Worm (Caenorhabditis elegans) whole organism, L1 larva: ENCODE measurements around the gene Y38C1BA.4.

ENCODE experiments used
- C34B4.2 ChIP-seq: sonication (generic microtip); optimal IDR thresholded peaks from 2 replicates; lab custom pipeline; 2017; ENCODE audit warnings: mild to moderate bottlenecking, missing genetic modification characterization, missing compliant biosample characterization
- fkh-4 ChIP-seq: sonication (generic microtip); optimal IDR thresholded peaks from 2 replicates; lab custom pipeline; 2016; ENCODE audit warnings: missing compliant biosample characterization, missing genetic modification characterization, borderline replicate concordance
- irx-1 ChIP-seq: sonication (generic microtip); optimal IDR thresholded peaks from 2 replicates; lab custom pipeline; 2016; ENCODE audit warnings: missing genetic modification characterization, missing compliant biosample characterization
- lin-13 ChIP-seq: fragments of 150-350 bp; optimal IDR thresholded peaks from 2 replicates; lab custom pipeline; 2014; ENCODE audit warnings: missing biosample characterization, missing genetic modification reagents, missing genetic modification characterization
- nhr-28 ChIP-seq: fragments of 150-350 bp; optimal IDR thresholded peaks from 2 replicates; lab custom pipeline; 2014; ENCODE audit warnings: missing biosample characterization, missing genetic modification characterization
- nhr-76 ChIP-seq: sonication (generic microtip); optimal IDR thresholded peaks from 2 replicates; lab custom pipeline; 2017; ENCODE audit warnings: missing biosample characterization, missing genetic modification characterization
- pqm-1 ChIP-seq: sonication (generic microtip); optimal IDR thresholded peaks from 3 replicates; lab custom pipeline; 2017; ENCODE audit warnings: missing biosample characterization, missing genetic modification characterization
- skn-1 ChIP-seq: fragments of 150-350 bp; optimal IDR thresholded peaks from 2 replicates; lab custom pipeline; 2014; ENCODE audit warnings: missing biosample characterization, missing genetic modification characterization
- zag-1 ChIP-seq: fragments of 150-350 bp; optimal IDR thresholded peaks from 2 replicates; lab custom pipeline; 2014; ENCODE audit warnings: missing biosample characterization, missing genetic modification characterization

ce11 chrIV:1860965-1861364 is 39.3 kb downstream of the Y38C1BA.4 start:
- TF ChIP-seq zag-1 (tag; lab: Kevin White, UChicago) (no peak), C34B4.2 (tag; lab: Kevin White, UChicago) (no peak), pqm-1 (tag; lab: Kevin White, UChicago) (no peak), fkh-4 (tag; lab: Kevin White, UChicago) (no peak), irx-1 (tag; lab: Kevin White, UChicago) (no peak), lin-13 (GFP tag; lab: Kevin White, UChicago) (no peak), skn-1 (tag; lab: Kevin White, UChicago) (no peak), nhr-76 (no peak), nhr-28 (tag; lab: Kevin White, UChicago) (no peak)
